Fruit fly (Drosophila melanogaster) whole organism, wandering third instar larva: ENCODE results near the gene CG11251.
A peak's percentile ranks its signal among the peaks of the same experiment; 100 is the strongest.

ENCODE experiments used
- Abd-B ChIP-seq: fragments of >200 bp; optimal IDR thresholded peaks from 2 replicates; lab custom pipeline; 2017; ENCODE audit warnings: missing biosample characterization, missing genetic modification characterization
- CG32264 ChIP-seq: fragments of 200-800 bp; sonication (Bioruptor generic); optimal IDR thresholded peaks from 2 replicates; lab custom pipeline; 2016; ENCODE audit warnings: missing biosample characterization, missing genetic modification characterization
- CG9705 ChIP-seq: fragments of 200-800 bp; sonication (Bioruptor generic); optimal IDR thresholded peaks from 2 replicates; lab custom pipeline; 2018; ENCODE audit warnings: missing biosample characterization, mild to moderate bottlenecking, missing genetic modification characterization
- CrebA ChIP-seq: fragments of 200-800 bp; sonication (Bioruptor generic); optimal IDR thresholded peaks from 2 replicates; lab custom pipeline; 2016; ENCODE audit warnings: missing biosample characterization, mild to moderate bottlenecking, missing genetic modification characterization, borderline replicate concordance
- Dfd ChIP-seq: fragments of >200 bp; optimal IDR thresholded peaks from 2 replicates; lab custom pipeline; 2017; ENCODE audit warnings: missing biosample characterization, missing genetic modification characterization
- Dif ChIP-seq: fragments of 200-275, 200-300 bp; sonication (Bioruptor generic); optimal IDR thresholded peaks from 2 replicates; lab custom pipeline; 2018; ENCODE audit warnings: missing biosample characterization, missing genetic modification characterization; ENCODE audit not compliant: partially characterized antibody
- GATAd ChIP-seq: sonication (Bioruptor generic); optimal IDR thresholded peaks from 2 replicates; lab custom pipeline; 2016; ENCODE audit warnings: missing biosample characterization, missing genetic modification characterization
- HLH106 ChIP-seq: fragments of 200-800 bp; optimal IDR thresholded peaks from 3 replicates; lab custom pipeline; 2019; ENCODE audit warnings: missing biosample characterization, mild to moderate bottlenecking, missing genetic modification characterization, moderate library complexity
- Hnf4 ChIP-seq: fragments of 200-800 bp; sonication (Bioruptor generic); optimal IDR thresholded peaks from 2 replicates; lab custom pipeline; 2016; ENCODE audit warnings: missing biosample characterization, mild to moderate bottlenecking, missing genetic modification characterization
- Hr78 ChIP-seq: fragments of >200 bp; optimal IDR thresholded peaks from 2 replicates; lab custom pipeline; 2017; ENCODE audit warnings: missing biosample characterization, missing genetic modification characterization
- Jra ChIP-seq: sonication (Bioruptor generic); optimal IDR thresholded peaks from 2 replicates; lab custom pipeline; 2016; ENCODE audit warnings: missing biosample characterization, missing genetic modification characterization
- Mio ChIP-seq: sonication (Bioruptor generic); optimal IDR thresholded peaks from 2 replicates; lab custom pipeline; 2016; ENCODE audit warnings: missing biosample characterization, missing genetic modification characterization
- N ChIP-seq: fragments of >200 bp; optimal IDR thresholded peaks from 2 replicates; lab custom pipeline; 2018; ENCODE audit warnings: missing biosample characterization, missing external identifiers, missing genetic modification characterization
- Rel ChIP-seq, 2 experiments: fragments of 200-800 bp; sonication (Bioruptor generic) in 1 of 2; optimal IDR thresholded peaks; 2 replicates in 1 of 2; 3 replicates in 1 of 2; lab custom pipeline; 2016 to 2019; ENCODE audit warnings: mild to moderate bottlenecking in 2 of 2, missing biosample characterization in 2 of 2, missing genetic modification characterization in 2 of 2, moderate library complexity in 1 of 2
- Sp1 ChIP-seq: fragments of 200-800 bp; sonication (Bioruptor generic); optimal IDR thresholded peaks from 3 replicates; lab custom pipeline; 2019; ENCODE audit warnings: missing biosample characterization, mild to moderate bottlenecking, missing genetic modification characterization, moderate library complexity
- br ChIP-seq: fragments of 200-800 bp; sonication (Bioruptor generic); optimal IDR thresholded peaks from 2 replicates; lab custom pipeline; 2016; ENCODE audit warnings: missing biosample characterization, missing genetic modification characterization
- brk ChIP-seq: fragments of 200-800 bp; sonication (Bioruptor generic); optimal IDR thresholded peaks from 2 replicates; lab custom pipeline; 2016; ENCODE audit warnings: missing biosample characterization, mild to moderate bottlenecking, missing genetic modification characterization
- dl ChIP-seq, 2 experiments: fragments of 175-275, 200-275 bp in 1 of 2; fragments of 200-275 bp in 1 of 2; sonication (Bioruptor generic); optimal IDR thresholded peaks; lab custom pipeline; 2018; ENCODE audit warnings: mild to moderate bottlenecking in 2 of 2, missing biosample characterization in 2 of 2, missing genetic modification characterization in 2 of 2, moderate library complexity in 2 of 2; ENCODE audit not compliant: partially characterized antibody in 2 of 2, insufficient read depth in 1 of 2
- dsf ChIP-seq: sonication (Bioruptor generic); optimal IDR thresholded peaks from 2 replicates; lab custom pipeline; 2016; ENCODE audit warnings: missing biosample characterization, missing genetic modification characterization, borderline replicate concordance
- ey ChIP-seq: fragments of 200-800 bp; sonication (Bioruptor generic); optimal IDR thresholded peaks from 2 replicates; lab custom pipeline; 2016; ENCODE audit warnings: missing biosample characterization, missing genetic modification characterization
- foxo ChIP-seq, 2 experiments: fragments of 200-800 bp; sonication (Bioruptor generic); optimal IDR thresholded peaks; 2 replicates in 1 of 2; 3 replicates in 1 of 2; lab custom pipeline; 2016 to 2017; ENCODE audit warnings: missing biosample characterization in 2 of 2, missing genetic modification characterization in 2 of 2
- fru ChIP-seq: fragments of 200-800 bp; sonication (Bioruptor generic); optimal IDR thresholded peaks from 3 replicates; lab custom pipeline; 2016; ENCODE audit warnings: missing biosample characterization, mild to moderate bottlenecking, missing genetic modification characterization
- h ChIP-seq: fragments of 200-800 bp; sonication (Bioruptor generic); optimal IDR thresholded peaks from 3 replicates; lab custom pipeline; 2016; ENCODE audit warnings: missing biosample characterization, mild to moderate bottlenecking, missing genetic modification characterization
- jim ChIP-seq: fragments of 175-275, 200-325 bp; sonication (Bioruptor generic); optimal IDR thresholded peaks from 2 replicates; lab custom pipeline; 2016; ENCODE audit warnings: missing biosample characterization, mild to moderate bottlenecking, missing genetic modification characterization
- lola ChIP-seq: fragments of >200 bp; optimal IDR thresholded peaks from 2 replicates; lab custom pipeline; 2017; ENCODE audit warnings: missing biosample characterization, missing genetic modification characterization
- pan ChIP-seq: fragments of >200 bp; optimal IDR thresholded peaks from 2 replicates; lab custom pipeline; 2017
- psq ChIP-seq: fragments of 200-800 bp; sonication (Bioruptor generic); optimal IDR thresholded peaks from 3 replicates; lab custom pipeline; 2017; ENCODE audit warnings: missing biosample characterization, mild to moderate bottlenecking, missing genetic modification characterization, moderate library complexity
- sage ChIP-seq: fragments of 200-800 bp; sonication (Bioruptor generic); optimal IDR thresholded peaks from 2 replicates; lab custom pipeline; 2016; ENCODE audit warnings: missing biosample characterization, mild to moderate bottlenecking, missing genetic modification characterization
- sv ChIP-seq: fragments of 200-800 bp; sonication (Bioruptor generic); optimal IDR thresholded peaks from 3 replicates; lab custom pipeline; 2016; ENCODE audit warnings: missing biosample characterization, missing genetic modification characterization
- tai ChIP-seq: sonication (Bioruptor generic); optimal IDR thresholded peaks from 2 replicates; lab custom pipeline; 2016; ENCODE audit warnings: missing biosample characterization, missing genetic modification characterization
- woc ChIP-seq: sonication (Bioruptor generic); optimal IDR thresholded peaks from 2 replicates; lab custom pipeline; 2016; ENCODE audit warnings: missing biosample characterization, mild to moderate bottlenecking, missing genetic modification characterization

Gene CG11251

dm6 chr3L:13081284-13081937 is 8.4 kb downstream of the CG11251 start:
- no peak for TF ChIP-seq sv (GFP tag; lab: Kevin White, UChicago)
- TF ChIP-seq, all 38 proteins: peak for 0

dm6 chr3L:13080418-13080817 is 9.4 kb downstream of the CG11251 start:
- TF ChIP-seq psq (no peak), dsf (GFP tag; lab: Kevin White, UChicago) (no peak), fru (GFP tag; lab: Kevin White, UChicago) (no peak), brk (GFP tag; lab: Kevin White, UChicago) (no peak), Hnf4 (GFP tag; lab: Kevin White, UChicago) (no peak), GATAd (GFP tag; lab: Kevin White, UChicago) (no peak), br (no peak), tai (GFP tag; lab: Kevin White, UChicago) (no peak), CG9705 (GFP tag; lab: Kevin White, UChicago) (no peak), Hr78 (GFP tag; lab: Kevin White, UChicago) (no peak), N (GFP tag; lab: Kevin White, UChicago) (no peak), lola (GFP tag; lab: Kevin White, UChicago) (no peak), pan (no peak), CrebA (GFP tag; lab: Kevin White, UChicago) (no peak), Jra (GFP tag; lab: Kevin White, UChicago) (no peak), foxo (GFP tag; optimal IDR thresholded peaks at IDR 0.05; lab: Kevin White, UChicago) (no peak), dl (GFP tag; optimal IDR thresholded peaks at IDR 0.05; lab: Kevin White, UChicago; ENCODE audit: insufficient read depth in 1 of 2, partially characterized antibody in 2 of 2) (no peak), ey (no peak)

- TF ChIP-seq brk (GFP tag; lab: Kevin White, UChicago): no peak
- no peak for TF ChIP-seq br
- no peak for TF ChIP-seq dl (GFP tag; optimal IDR thresholded peaks at IDR 0.05; lab: Kevin White, UChicago; ENCODE audit: insufficient read depth in 1 of 2, partially characterized antibody in 2 of 2)
- TF ChIP-seq tai (GFP tag; lab: Kevin White, UChicago): no peak
- no peak for TF ChIP-seq sage (GFP tag; lab: Kevin White, UChicago)
- TF ChIP-seq Hr78 (GFP tag; lab: Kevin White, UChicago): no peak
- no peak for TF ChIP-seq CG9705 (GFP tag; lab: Kevin White, UChicago)
- TF ChIP-seq N (GFP tag; lab: Kevin White, UChicago): no peak
- no peak for TF ChIP-seq Abd-B (GFP tag; lab: Kevin White, UChicago)
- TF ChIP-seq woc (GFP tag; lab: Kevin White, UChicago): no peak
- no peak for TF ChIP-seq Dfd
These were observed 12.4 kb downstream of the CG11251 start for dm6 chr3L:13077326-13077725.

- TF ChIP-seq CG32264 (GFP tag; lab: Kevin White, UChicago) (no peak), psq (peak; percentile 44), Rel (GFP tag; optimal IDR thresholded peaks at IDR 0.05; lab: Kevin White, UChicago) (no peak), Rel (tag; optimal IDR thresholded peaks at IDR 0.05; lab: Kevin White, UChicago) (no peak), Abd-B (GFP tag; lab: Kevin White, UChicago) (no peak), CrebA (GFP tag; lab: Kevin White, UChicago) (peak; percentile 9), HLH106 (tag; lab: Kevin White, UChicago) (no peak), jim (GFP tag; lab: Kevin White, UChicago) (no peak)
These were observed 15.6 kb downstream of the CG11251 start for dm6 chr3L:13074084-13074624.

- TF ChIP-seq woc (GFP tag; lab: Kevin White, UChicago) (no peak), Dfd (no peak), fru (GFP tag; lab: Kevin White, UChicago) (no peak), Sp1 (GFP tag; lab: Kevin White, UChicago) (no peak), Mio (GFP tag; lab: Kevin White, UChicago) (no peak), dl (GFP tag; optimal IDR thresholded peaks at IDR 0.05; lab: Kevin White, UChicago; ENCODE audit: insufficient read depth in 1 of 2, partially characterized antibody in 2 of 2) (no peak), h (GFP tag; lab: Kevin White, UChicago) (no peak), Dif (GFP tag; lab: Kevin White, UChicago) (no peak), CG32264 (GFP tag; lab: Kevin White, UChicago) (no peak), brk (GFP tag; lab: Kevin White, UChicago) (no peak)
These were observed 21.5 kb downstream of the CG11251 start for dm6 chr3L:13068293-13068692.
